Fruit fly (Drosophila melanogaster) whole organism, prepupa: ENCODE measurements around the gene ND-B14.5A.

ENCODE experiments used
- Blimp-1 ChIP-seq: fragments of 200-800 bp; sonication (Bioruptor generic); optimal IDR thresholded peaks from 3 replicates; lab custom pipeline; 2017; ENCODE audit warnings: missing biosample characterization, missing genetic modification characterization, mild to moderate bottlenecking, moderate library complexity, missing genetic modification reagents
- CG10631 ChIP-seq: fragments of 200-800 bp; sonication (Bioruptor generic); optimal IDR thresholded peaks from 2 replicates; lab custom pipeline; 2016; ENCODE audit warnings: missing biosample characterization, missing genetic modification characterization
- CG11294 ChIP-seq: fragments of 200-800 bp; sonication (Bioruptor generic); IDR thresholded peaks from 2 replicates; pipeline ENCODE4 v1.3.6; 2022; ENCODE audit warnings: missing biosample characterization, missing genetic modification characterization
- CG15336 ChIP-seq: fragments of 200-800 bp; sonication (Bioruptor generic); IDR thresholded peaks from 2 replicates; pipeline ENCODE4 v1.3.6; 2022; ENCODE audit warnings: missing biosample characterization, missing genetic modification characterization
- CG3032 ChIP-seq: fragments of 200-800 bp; optimal IDR thresholded peaks from 2 replicates; lab custom pipeline; 2019; ENCODE audit warnings: missing biosample characterization, mild to moderate bottlenecking, missing genetic modification characterization, moderate library complexity
- CG32006 ChIP-seq: fragments of 200-800 bp; sonication (Bioruptor generic); optimal IDR thresholded peaks from 3 replicates; lab custom pipeline; 2017; ENCODE audit warnings: missing biosample characterization, mild to moderate bottlenecking, missing genetic modification characterization
- CG34406 ChIP-seq: fragments of 200-800 bp; sonication (Bioruptor generic); optimal IDR thresholded peaks from 3 replicates; lab custom pipeline; 2016; ENCODE audit warnings: missing biosample characterization, missing genetic modification characterization
- CG3919 ChIP-seq: fragments of 200-800 bp; sonication (Bioruptor generic); optimal IDR thresholded peaks from 3 replicates; lab custom pipeline; 2016; ENCODE audit warnings: missing biosample characterization, missing genetic modification characterization
- CG4318 ChIP-seq: fragments of 200-800 bp; sonication (Bioruptor generic); optimal IDR thresholded peaks from 3 replicates; lab custom pipeline; 2017; ENCODE audit warnings: missing biosample characterization, mild to moderate bottlenecking, missing genetic modification characterization
- CG6163 ChIP-seq: fragments of 200-800 bp; sonication (Bioruptor generic); IDR thresholded peaks from 3 replicates; pipeline ENCODE4 v1.3.6; 2022; ENCODE audit warnings: missing biosample characterization, missing genetic modification characterization
- CG6276 ChIP-seq: fragments of 200-800 bp; sonication (Bioruptor generic); optimal IDR thresholded peaks from 2 replicates; lab custom pipeline; 2017; ENCODE audit warnings: missing biosample characterization, mild to moderate bottlenecking, missing genetic modification characterization
- CG8119 ChIP-seq: fragments of 200-800 bp; sonication (Bioruptor generic); IDR thresholded peaks from 3 replicates; pipeline ENCODE4 v1.3.6; 2022; ENCODE audit warnings: missing biosample characterization, missing genetic modification characterization
- CG8319 ChIP-seq: fragments of 200-800 bp; sonication (Bioruptor generic); optimal IDR thresholded peaks from 3 replicates; lab custom pipeline; 2016; ENCODE audit warnings: missing biosample characterization, missing genetic modification characterization
- CG8632 ChIP-seq: fragments of 200-800 bp; sonication (Bioruptor generic); optimal IDR thresholded peaks from 3 replicates; lab custom pipeline; 2016; ENCODE audit warnings: missing biosample characterization, missing genetic modification characterization
- Eip78C ChIP-seq: fragments of 200-800 bp; sonication (Bioruptor generic); peaks from one replicate; lab custom pipeline; 2016; ENCODE audit warnings: missing biosample characterization, missing genetic modification characterization
- Gug ChIP-seq: fragments of 200-800 bp; sonication (Bioruptor generic); IDR thresholded peaks from 2 replicates; pipeline ENCODE4 v1.3.6; 2022; ENCODE audit warnings: missing biosample characterization, missing genetic modification characterization
- Hr39 ChIP-seq: fragments of 200-800 bp; sonication (Bioruptor generic); optimal IDR thresholded peaks from 2 replicates; lab custom pipeline; 2016; ENCODE audit warnings: missing biosample characterization, missing genetic modification characterization
- Hr4 ChIP-seq: fragments of 200-800 bp; sonication (Bioruptor generic); optimal IDR thresholded peaks from 3 replicates; lab custom pipeline; 2016; ENCODE audit warnings: missing biosample characterization, missing genetic modification characterization
- Lpt ChIP-seq: fragments of 200-800 bp; sonication (Bioruptor generic); optimal IDR thresholded peaks from 3 replicates; lab custom pipeline; 2016; ENCODE audit warnings: missing biosample characterization, missing genetic modification characterization
- Met ChIP-seq: fragments of 200-800 bp; sonication (Bioruptor generic); optimal IDR thresholded peaks from 3 replicates; lab custom pipeline; 2016; ENCODE audit warnings: missing biosample characterization, missing genetic modification characterization
- Sox102F ChIP-seq: fragments of 200-800 bp; sonication (Bioruptor generic); optimal IDR thresholded peaks from 2 replicates; lab custom pipeline; 2016; ENCODE audit warnings: missing biosample characterization, mild to moderate bottlenecking, missing genetic modification characterization
- Sox14 ChIP-seq: fragments of 200-800 bp; sonication (Bioruptor generic); optimal IDR thresholded peaks from 3 replicates; lab custom pipeline; 2016; ENCODE audit warnings: missing biosample characterization, missing genetic modification characterization
- Sox15 ChIP-seq: fragments of 200-800 bp; sonication (Bioruptor generic); optimal IDR thresholded peaks from 3 replicates; lab custom pipeline; 2016; ENCODE audit warnings: missing biosample characterization, missing genetic modification characterization
- achi ChIP-seq: fragments of 200-800 bp; sonication (Bioruptor generic); optimal IDR thresholded peaks from 3 replicates; lab custom pipeline; 2016; ENCODE audit warnings: missing biosample characterization, missing genetic modification characterization
- cyc ChIP-seq: fragments of 200-800 bp; sonication (Bioruptor generic); optimal IDR thresholded peaks from 3 replicates; lab custom pipeline; 2016; ENCODE audit warnings: missing biosample characterization, missing genetic modification characterization
- dac ChIP-seq: fragments of 200-800 bp; sonication (Bioruptor generic); optimal IDR thresholded peaks from 2 replicates; lab custom pipeline; 2017; ENCODE audit warnings: missing biosample characterization, mild to moderate bottlenecking, missing genetic modification characterization
- dsx ChIP-seq: fragments of 200-800 bp; optimal IDR thresholded peaks from 3 replicates; lab custom pipeline; 2019; ENCODE audit warnings: missing biosample characterization, mild to moderate bottlenecking, missing genetic modification characterization, moderate library complexity; ENCODE audit not compliant: poor library complexity, severe bottlenecking
- eg ChIP-seq: fragments of 200-800 bp; sonication (Bioruptor generic); IDR thresholded peaks from 3 replicates; pipeline ENCODE4 v1.3.6; 2022; ENCODE audit warnings: missing biosample characterization, missing genetic modification characterization
- esn ChIP-seq: fragments of 200-800 bp; sonication (Bioruptor generic); optimal IDR thresholded peaks from 2 replicates; lab custom pipeline; 2016; ENCODE audit warnings: missing biosample characterization, mild to moderate bottlenecking, missing genetic modification characterization, moderate library complexity
- fd85E ChIP-seq: fragments of 200-800 bp; sonication (Bioruptor generic); optimal IDR thresholded peaks from 3 replicates; lab custom pipeline; 2016; ENCODE audit warnings: missing biosample characterization, missing genetic modification characterization
- fkh ChIP-seq: fragments of 200-800 bp; sonication (Bioruptor generic); optimal IDR thresholded peaks from 3 replicates; lab custom pipeline; 2017; ENCODE audit warnings: missing biosample characterization, mild to moderate bottlenecking, missing genetic modification characterization, moderate library complexity
- pdm3 ChIP-seq: fragments of 200-800 bp; sonication (Bioruptor generic); optimal IDR thresholded peaks from 3 replicates; lab custom pipeline; 2016; ENCODE audit warnings: missing biosample characterization, missing genetic modification characterization
- salr ChIP-seq, 2 experiments: fragments of 200-800 bp; sonication (Bioruptor generic); optimal IDR thresholded peaks; 3 replicates each; lab custom pipeline; 2016 to 2018; ENCODE audit warnings: missing biosample characterization in 2 of 2, missing genetic modification characterization in 2 of 2, mild to moderate bottlenecking in 1 of 2
- ss ChIP-seq, 2 experiments: fragments of 200-800 bp; sonication (Bioruptor generic); optimal IDR thresholded peaks; 2 replicates in 1 of 2; 3 replicates in 1 of 2; lab custom pipeline; 2017 to 2018; ENCODE audit warnings: mild to moderate bottlenecking in 2 of 2, missing biosample characterization in 2 of 2, missing genetic modification characterization in 2 of 2, moderate library complexity in 1 of 2
- svp ChIP-seq: fragments of 200-800 bp; sonication (Bioruptor generic); peaks from one replicate; lab custom pipeline; 2016; ENCODE audit warnings: missing biosample characterization, missing genetic modification characterization
- topi ChIP-seq: fragments of 200-800 bp; sonication (Bioruptor generic); optimal IDR thresholded peaks from 3 replicates; lab custom pipeline; 2016; ENCODE audit warnings: missing biosample characterization, missing genetic modification characterization

ND-B14.5A gene

dm6 chrX:2157929-2158610 lies 14.3 kb upstream of the ND-B14.5A start:
- peak; percentile 22 for TF ChIP-seq Eip78C
- TF ChIP-seq dac = peak; percentile 18
- TF ChIP-seq CG32006 (GFP tag; lab: Kevin White, UChicago) = peak; percentile 4
- peak; percentile 17 for TF ChIP-seq Sox14 (GFP tag; lab: Kevin White, UChicago)
- TF ChIP-seq fkh (GFP tag; lab: Kevin White, UChicago) = peak; percentile 42
- no peak for TF ChIP-seq CG8632 (GFP tag; lab: Kevin White, UChicago)
- TF ChIP-seq esn (GFP tag; lab: Kevin White, UChicago) = peak; percentile 1
- no peak for TF ChIP-seq Hr4 (GFP tag; lab: Kevin White, UChicago)
- no peak for TF ChIP-seq CG10631
- TF ChIP-seq CG6276 (GFP tag; lab: Kevin White, UChicago) = no peak
- peak in 1 of 2 experiments; percentile 41 for TF ChIP-seq ss (GFP tag; optimal IDR thresholded peaks at IDR 0.05; lab: Kevin White, UChicago)
- 0 out of 3 replicates have a peak, but pooled peaks have one; percentile 32 for TF ChIP-seq CG8119 (GFP tag; lab: Robert Waterston, UW)

dm6 chrX:2158668-2159163 lies 13.6 kb upstream of the ND-B14.5A start, which contains the start of gene wapl:
TSS of gene wapl (minus strand) at chrX:2158983.
- TF ChIP-seq CG6276 (GFP tag; lab: Kevin White, UChicago) (peak; percentile 19), svp (GFP tag; lab: Kevin White, UChicago) (peak; percentile 26), CG3919 (GFP tag; lab: Kevin White, UChicago) (peak; percentile 26), CG8319 (no peak), esn (GFP tag; lab: Kevin White, UChicago) (peak; percentile 34), Hr39 (GFP tag; lab: Kevin White, UChicago) (peak; percentile 32), Sox14 (GFP tag; lab: Kevin White, UChicago) (peak; percentile 7), Eip78C (peak; percentile 51), Blimp-1 (GFP tag; lab: Kevin White, UChicago) (no peak), cyc (GFP tag; lab: Kevin White, UChicago) (peak; percentile 10)

- TF ChIP-seq achi = no peak
- no peak for TF ChIP-seq CG3032
- TF ChIP-seq, all 60 proteins: peak for 0
Measured at dm6 chrX:2161020-2161419, 11.3 kb upstream of the ND-B14.5A start.

- TF ChIP-seq Sox15 = no peak
- peak; percentile 96 for TF ChIP-seq svp (GFP tag; lab: Kevin White, UChicago)
- TF ChIP-seq CG34406 (GFP tag; lab: Kevin White, UChicago) = no peak
- TF ChIP-seq CG4318 = no peak
Measured at dm6 chrX:2162130-2162907, 10.0 kb upstream of the ND-B14.5A start, which contains the start of the genes Cyp4d1 and CG3630. TSS of gene Cyp4d1 (minus strand) at chrX:2162180. TSS of gene CG3630 (plus strand) at chrX:2162196.

- no peak for TF ChIP-seq Met
Measured at dm6 chrX:2163358-2163757, 9.0 kb upstream of the ND-B14.5A start.

dm6 chrX:2165394-2165793 lies 6.9 kb upstream of the ND-B14.5A start:
- TF ChIP-seq CG6163 (GFP tag; lab: Robert Waterston, UW) = peak; percentile 55
- TF ChIP-seq CG4318 = peak; percentile 0
- TF ChIP-seq CG15336 (GFP tag; lab: Robert Waterston, UW) = peak; percentile 72
- TF ChIP-seq CG6276 (GFP tag; lab: Kevin White, UChicago) = peak; percentile 28
- TF ChIP-seq Hr39 (GFP tag; lab: Kevin White, UChicago) = no peak
- peak; percentile 14 for TF ChIP-seq Eip78C
- TF ChIP-seq CG8119 (GFP tag; lab: Robert Waterston, UW) = peak; percentile 66
- TF ChIP-seq topi (GFP tag; lab: Kevin White, UChicago) = no peak
- peak; percentile 48 for TF ChIP-seq svp (GFP tag; lab: Kevin White, UChicago)
- TF ChIP-seq esn (GFP tag; lab: Kevin White, UChicago) = no peak
- TF ChIP-seq fd85E (GFP tag; lab: Kevin White, UChicago) = no peak
- TF ChIP-seq Gug = peak; percentile 36; the same call in 1 of the 2 replicates
- TF ChIP-seq dsx (GFP tag; lab: Kevin White, UChicago) = no peak
- no peak for TF ChIP-seq CG10631
- peak; percentile 23; the same call in 1 of the 2 replicates for TF ChIP-seq CG11294 (GFP tag; lab: Robert Waterston, UW)
- peak; percentile 35 for TF ChIP-seq Lpt (GFP tag; lab: Kevin White, UChicago)
- TF ChIP-seq pdm3 (GFP tag; lab: Kevin White, UChicago) = peak; percentile 7
- peak; percentile 53 for TF ChIP-seq Hr4 (GFP tag; lab: Kevin White, UChicago)
- peak; percentile 15 for TF ChIP-seq dac
- TF ChIP-seq Sox102F = no peak
- peak; percentile 81 for TF ChIP-seq eg (GFP tag; lab: Robert Waterston, UW)
- no peak for TF ChIP-seq fkh (GFP tag; lab: Kevin White, UChicago)
- peak; percentile 62 for TF ChIP-seq CG32006 (GFP tag; lab: Kevin White, UChicago)
- no peak for TF ChIP-seq salr (GFP tag; optimal IDR thresholded peaks at IDR 0.05; lab: Kevin White, UChicago)
- TF ChIP-seq, all 60 proteins: peak for 15
